Worm (Caenorhabditis elegans) whole organism, L4/young adult: ENCODE data around the gene chil-9.

Experiments used
- W03F9.2 ChIP-seq: fragments of 150-350 bp; optimal IDR thresholded peaks from 2 replicates; lab custom pipeline; 2014; ENCODE audit warnings: missing biosample characterization, missing genetic modification characterization
- dao-5 ChIP-seq: sonication (generic microtip); optimal IDR thresholded peaks from 2 replicates; lab custom pipeline; 2016; ENCODE audit warnings: missing genotype, missing genetic modification characterization, moderate library complexity, missing compliant biosample characterization
- him-1 ChIP-seq: sonication (generic microtip); optimal IDR thresholded peaks from 2 replicates; lab custom pipeline; 2016; ENCODE audit warnings: missing genotype, missing genetic modification reagents, missing genetic modification characterization, missing compliant biosample characterization

ce11 chrII:9880826-9881225, 35.7 kb upstream of the chil-9 start, which contains the start of gene C08H9.15:
- no peak for TF ChIP-seq dao-5
- TF ChIP-seq W03F9.2: no peak
- no peak for TF ChIP-seq him-1 (tag; lab: Kevin White, UChicago)
